Fruit fly (Drosophila melanogaster): Measurements from ENCODE around the gene caps.

Gene caps

dm6 chr3L:13226894-13227293 lies 1.6 kb upstream of the caps start:
- no peak for TF ChIP-seq CTCF (optimal IDR thresholded peaks at IDR 0.05)
- TF ChIP-seq CG8478 (optimal IDR thresholded peaks at IDR 0.05) = no peak

dm6 chr3L:13227594-13228501 lies 644 bp upstream of the caps start:
- no peak for TF ChIP-seq CG8478 (optimal IDR thresholded peaks at IDR 0.05)
- TF ChIP-seq CTCF (optimal IDR thresholded peaks at IDR 0.05) = peak; percentile 91 to 96

DNA sequence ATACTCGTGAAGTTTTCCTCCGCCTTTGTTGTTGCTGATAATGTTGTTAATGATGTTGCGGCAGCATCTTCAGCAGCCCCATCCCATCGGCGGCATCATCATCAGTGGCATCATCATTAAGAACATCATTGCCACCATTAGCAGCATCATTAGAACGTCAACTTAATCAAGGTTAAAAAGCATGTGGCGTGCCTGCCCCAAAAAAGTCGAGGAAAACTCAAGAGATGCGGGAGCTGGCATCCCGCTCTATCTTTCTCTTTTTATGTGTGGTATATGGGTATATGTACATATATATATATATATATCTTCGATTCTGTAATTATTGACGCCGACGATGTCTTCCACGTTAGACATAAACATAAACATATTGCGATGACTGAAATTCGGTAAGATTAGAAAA lies 2.7 kb downstream of the caps start:
- TF ChIP-seq CG8478 (optimal IDR thresholded peaks at IDR 0.05) = no peak
- TF ChIP-seq CTCF (optimal IDR thresholded peaks at IDR 0.05) = no peak

DNA sequence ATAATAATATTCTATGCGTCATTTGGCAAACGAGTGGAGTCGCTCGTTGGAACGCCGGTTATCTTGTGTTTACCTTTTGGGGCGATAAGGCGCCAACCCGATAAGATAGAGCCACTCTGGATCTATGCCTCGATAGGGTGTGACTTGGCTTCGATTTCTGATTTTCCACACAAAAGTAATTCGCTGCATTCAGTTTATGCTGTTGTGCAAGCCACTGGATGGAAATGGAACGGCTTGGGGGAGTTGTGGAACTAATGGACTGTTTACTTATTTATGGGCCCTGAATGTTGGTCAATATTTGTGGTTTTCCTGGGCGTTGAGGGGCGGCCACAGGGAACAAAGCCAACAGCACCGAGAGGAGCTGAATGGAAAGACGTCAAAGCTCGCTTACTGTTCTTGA lies 4.3 kb downstream of the caps start:
- TF ChIP-seq CG8478 (optimal IDR thresholded peaks at IDR 0.05) = no peak
- no peak for TF ChIP-seq CTCF (optimal IDR thresholded peaks at IDR 0.05)

DNA sequence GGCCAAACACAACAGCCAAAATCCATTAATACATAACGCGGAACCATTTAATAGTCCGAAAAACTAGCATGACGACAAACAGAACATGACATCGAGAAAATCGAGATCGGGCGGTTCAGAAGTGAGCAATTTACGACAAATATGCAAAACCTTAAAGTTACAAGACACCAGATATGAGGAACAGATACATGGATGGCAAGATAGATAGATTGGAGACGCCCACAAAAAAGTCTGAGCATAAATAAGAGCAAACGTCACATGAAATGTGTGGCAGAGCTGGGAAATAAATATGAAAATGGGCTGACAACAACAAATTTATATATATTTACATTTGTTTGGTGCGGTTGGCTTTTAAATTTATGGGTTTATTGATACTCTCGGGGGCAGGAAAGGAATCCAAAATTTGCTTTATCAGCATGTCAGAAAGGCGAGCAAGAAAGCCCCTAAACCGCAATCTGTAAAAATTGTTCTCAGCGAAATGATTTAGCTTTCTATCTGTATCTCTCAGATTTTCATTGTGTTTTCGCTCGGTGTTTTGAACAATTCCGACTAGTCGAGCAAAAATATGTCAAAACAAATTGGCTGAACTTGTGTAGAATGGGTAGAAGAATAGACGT lies 5.3 kb downstream of the caps start:
- no peak for TF ChIP-seq CTCF (optimal IDR thresholded peaks at IDR 0.05)
- no peak for TF ChIP-seq CG8478 (optimal IDR thresholded peaks at IDR 0.05)

DNA sequence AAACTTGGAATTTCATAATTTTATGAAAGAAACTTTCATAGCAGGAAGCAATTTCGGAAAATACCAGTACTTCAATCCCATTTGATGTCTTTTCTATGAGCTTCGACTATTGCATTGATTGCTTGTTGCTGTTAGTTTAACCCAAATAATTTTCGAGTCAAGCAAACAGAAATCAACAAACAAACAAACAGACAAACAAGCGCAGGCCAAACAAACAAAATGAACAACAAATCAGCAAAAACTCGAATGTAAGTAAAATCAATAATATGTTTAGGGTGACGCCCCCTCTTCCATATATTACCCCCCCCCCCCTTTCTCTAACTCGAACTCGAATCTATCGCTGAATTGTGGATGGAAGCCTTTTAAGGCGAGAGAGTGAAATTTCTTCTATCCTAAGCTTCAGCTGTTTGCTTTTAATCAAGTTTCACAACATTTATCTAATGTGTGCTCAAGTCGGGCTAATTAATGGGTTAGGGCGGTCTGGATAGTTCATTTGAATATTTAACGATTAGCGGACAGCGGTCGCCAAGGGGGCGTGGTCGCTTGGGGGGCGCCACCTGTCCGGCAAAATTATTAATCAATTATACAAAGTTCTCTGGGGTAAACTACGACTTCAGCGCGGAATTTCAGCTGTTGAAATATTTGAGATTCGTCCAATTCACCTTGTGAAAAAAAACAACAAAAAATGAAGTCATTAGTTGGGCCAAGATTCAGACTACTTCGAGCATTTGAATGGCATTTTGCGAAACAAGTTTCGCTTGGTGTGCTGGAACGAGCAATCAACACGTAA lies 7.2 kb downstream of the caps start:
- TF ChIP-seq CG8478 (optimal IDR thresholded peaks at IDR 0.05) = no peak
- TF ChIP-seq CTCF (optimal IDR thresholded peaks at IDR 0.05) = no peak

dm6 chr3L:13236646-13237045 lies 8.2 kb downstream of the caps start:
- TF ChIP-seq CG8478 (optimal IDR thresholded peaks at IDR 0.05) = no peak
- TF ChIP-seq CTCF (optimal IDR thresholded peaks at IDR 0.05) = no peak

- TF ChIP-seq CG8478 (optimal IDR thresholded peaks at IDR 0.05) = no peak
- no peak for TF ChIP-seq CTCF (optimal IDR thresholded peaks at IDR 0.05)
These were observed 8.6 kb downstream of the caps start for dm6 chr3L:13237056-13237455.

dm6 chr3L:13244181-13244580 lies 15.7 kb downstream of the caps start:
- no peak for TF ChIP-seq CTCF (optimal IDR thresholded peaks at IDR 0.05)
- no peak for TF ChIP-seq CG8478 (optimal IDR thresholded peaks at IDR 0.05)

- TF ChIP-seq CG8478 (optimal IDR thresholded peaks at IDR 0.05) (no peak), CTCF (optimal IDR thresholded peaks at IDR 0.05) (no peak)
These were observed 18.0 kb downstream of the caps start for dm6 chr3L:13246278-13247069.

DNA sequence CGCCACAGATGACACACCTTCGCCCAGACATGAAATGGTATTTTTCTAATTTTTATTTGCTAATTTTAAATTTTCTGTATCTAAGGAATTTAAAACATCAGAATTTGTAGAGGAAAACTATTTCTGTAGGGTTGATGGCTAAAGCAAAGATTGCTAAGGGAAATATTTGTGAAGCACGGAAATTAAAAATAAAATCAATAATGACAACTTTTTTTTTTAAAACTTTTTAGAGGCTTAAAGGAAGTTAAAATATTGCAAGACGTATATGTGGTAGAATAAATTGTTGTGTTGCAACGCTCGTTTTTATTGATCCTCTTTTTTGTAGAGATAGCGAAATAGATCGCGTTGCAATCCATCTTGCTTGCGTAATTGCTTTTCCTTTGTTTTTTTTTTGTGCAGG lies 20.1 kb downstream of the caps start, which contains the start of gene CG32119:
Gene CG32119, minus strand, starts transcription at position 101 of the 400 bp plus-strand sequence.
- TF ChIP-seq CTCF (optimal IDR thresholded peaks at IDR 0.05) (no peak), CG8478 (optimal IDR thresholded peaks at IDR 0.05) (no peak)

- no peak for TF ChIP-seq CTCF (optimal IDR thresholded peaks at IDR 0.05)
- no peak for TF ChIP-seq CG8478 (optimal IDR thresholded peaks at IDR 0.05)
These were observed 20.9 kb downstream of the caps start for dm6 chr3L:13249374-13249773.

dm6 chr3L:13250071-13250470 lies 21.6 kb downstream of the caps start:
- TF ChIP-seq CG8478 (optimal IDR thresholded peaks at IDR 0.05) (no peak), CTCF (optimal IDR thresholded peaks at IDR 0.05) (no peak)

dm6 chr3L:13251786-13252185 lies 23.3 kb downstream of the caps start:
- TF ChIP-seq CG8478 (optimal IDR thresholded peaks at IDR 0.05) (no peak), CTCF (optimal IDR thresholded peaks at IDR 0.05) (no peak)

All from S2 (cell line).